5 worm cellular contexts compared by ENCODE assay signal in the genomic region with DNA sequence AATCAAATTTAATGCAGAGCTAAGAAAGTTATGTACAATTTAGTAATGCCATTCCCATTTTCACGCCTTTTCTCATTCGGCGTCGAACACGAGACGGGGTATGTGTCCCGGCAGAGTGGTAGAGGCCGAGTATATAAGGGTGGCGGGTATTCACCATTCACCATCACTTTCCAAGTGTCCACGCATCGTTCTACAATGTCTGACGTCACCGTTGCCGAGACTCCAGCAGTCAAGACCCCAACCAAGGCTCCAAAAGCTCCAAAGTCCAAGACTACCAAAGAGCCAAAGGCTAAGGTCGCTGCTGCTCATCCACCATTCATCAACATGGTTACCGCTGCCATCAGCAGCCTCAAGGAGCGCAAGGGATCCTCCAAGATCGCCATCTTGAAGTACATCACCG.
A peak's percentile ranks its signal among the peaks of the same experiment; 100 is the strongest.
TF ChIP-seq lines count a peak whose summit lies in the region.

A gene (plus strand): TSS at position 160 of the 400 bp plus-strand sequence.

TF ChIP-seq in whole organism, L1 larva, 84 proteins besides CTCF, POLR2A, EP300 and RAD21 (continues in another document):
- TF ChIP-seq ceh-88 (GFP tag; IDR thresholded peaks at IDR 0.05; lab: Robert Waterston, UW) (no peak), zag-1 (tag; optimal IDR thresholded peaks at IDR 0.05; lab: Kevin White, UChicago) (no peak), swsn-7 (tag; optimal IDR thresholded peaks at IDR 0.05; lab: Kevin White, UChicago) (peak; percentile 40), lir-3 (tag; optimal IDR thresholded peaks at IDR 0.05; lab: Kevin White, UChicago; ENCODE audit: poor library complexity) (no peak), irx-1 (tag; optimal IDR thresholded peaks at IDR 0.05; lab: Kevin White, UChicago) (no peak), efl-3 (GFP tag; optimal IDR thresholded peaks at IDR 0.05; lab: Kevin White, UChicago) (no peak), nhr-47 (tag; optimal IDR thresholded peaks at IDR 0.05; lab: Kevin White, UChicago) (peak; percentile 23), rnt-1 (tag; optimal IDR thresholded peaks at IDR 0.05; lab: Kevin White, UChicago) (no peak), lin-35 (GFP tag; optimal IDR thresholded peaks at IDR 0.05; lab: Kevin White, UChicago) (no peak), elt-2 (tag; optimal IDR thresholded peaks at IDR 0.05; lab: Kevin White, UChicago) (no peak), unc-86 (tag; optimal IDR thresholded peaks at IDR 0.05; lab: Kevin White, UChicago) (peak; percentile 23), ztf-4 (tag; optimal IDR thresholded peaks at IDR 0.05; lab: Kevin White, UChicago) (no peak), lin-13 (GFP tag; optimal IDR thresholded peaks at IDR 0.05; lab: Kevin White, UChicago) (no peak), nhr-19 (GFP tag; conservative IDR thresholded peaks at IDR 0.05; lab: Robert Waterston, UW) (no peak), aly-2 (tag; optimal IDR thresholded peaks at IDR 0.05; lab: Kevin White, UChicago) (no peak), ceh-63 (GFP tag; optimal IDR thresholded peaks at IDR 0.05; lab: Kevin White, UChicago) (no peak), fos-1 (tag; optimal IDR thresholded peaks at IDR 0.05; lab: Kevin White, UChicago) (no peak), sptf-1 (tag; optimal IDR thresholded peaks at IDR 0.05; lab: Kevin White, UChicago) (no peak)

TF ChIP-seq in whole organism, L3 larva, 47 proteins besides CTCF, POLR2A, EP300 and RAD21:
- TF ChIP-seq pha-4 (tag; optimal IDR thresholded peaks at IDR 0.05; lab: Kevin White, UChicago) (no peak), ztf-11 (tag; optimal IDR thresholded peaks at IDR 0.05; lab: Kevin White, UChicago) (no peak), zag-1 (tag; optimal IDR thresholded peaks at IDR 0.05; lab: Kevin White, UChicago) (no peak), lin-39 (tag; optimal IDR thresholded peaks at IDR 0.05; lab: Kevin White, UChicago) (peak; percentile 23)

TF ChIP-seq in whole organism, early embryonic, 17 proteins besides CTCF, POLR2A, EP300 and RAD21:
- TF ChIP-seq tbx-37 (GFP tag; conservative IDR thresholded peaks at IDR 0.05; lab: Robert Waterston, UW): no peak
- no peak for TF ChIP-seq ceh-36 (tag; optimal IDR thresholded peaks at IDR 0.05; lab: Kevin White, UChicago)
- no peak for TF ChIP-seq F13C5.2 (tag; optimal IDR thresholded peaks at IDR 0.05; lab: Kevin White, UChicago)
- TF ChIP-seq B0310.2 (tag; optimal IDR thresholded peaks at IDR 0.05; lab: Kevin White, UChicago): no peak
- peak; percentile 93 for TF ChIP-seq ama-1 (optimal IDR thresholded peaks at IDR 0.05; lab: Kevin White, UChicago)
- 0 out of 2 replicates have a peak, but pooled peaks have one; percentile 13 for TF ChIP-seq tbx-11 (GFP tag; IDR thresholded peaks at IDR 0.05; lab: Robert Waterston, UW)
- TF ChIP-seq aly-1 (tag; optimal IDR thresholded peaks at IDR 0.05; lab: Kevin White, UChicago): no peak
- TF ChIP-seq hnd-1 (tag; optimal IDR thresholded peaks at IDR 0.05; lab: Kevin White, UChicago): no peak
- no peak for TF ChIP-seq ceh-13 (GFP tag; optimal IDR thresholded peaks at IDR 0.05; lab: Kevin White, UChicago)
- TF ChIP-seq flt-1 (GFP tag; IDR thresholded peaks at IDR 0.05; lab: Robert Waterston, UW): peak; percentile 53; the same call in 1 of the 2 replicates
- TF ChIP-seq ets-7 (tag; optimal IDR thresholded peaks at IDR 0.05; lab: Kevin White, UChicago): no peak
- TF ChIP-seq sea-1 (GFP tag; conservative IDR thresholded peaks at IDR 0.05; lab: Robert Waterston, UW): 0 out of 2 replicates have a peak, but pooled peaks have one; percentile 37

TF ChIP-seq in whole organism, midembryonic, 9 proteins besides CTCF, POLR2A, EP300 and RAD21:
- no peak for TF ChIP-seq med-1 (GFP tag; optimal IDR thresholded peaks at IDR 0.05; lab: Kevin White, UChicago; ENCODE audit: insufficient read depth)
- peak; percentile 75; the same call in 1 of the 2 replicates for TF ChIP-seq flt-1 (GFP tag; IDR thresholded peaks at IDR 0.05; lab: Robert Waterston, UW)

TF ChIP-seq in whole organism, young adult, 124 proteins besides CTCF, POLR2A, EP300 and RAD21:
- TF ChIP-seq F39B2.1 (GFP tag; IDR thresholded peaks at IDR 0.05; lab: Robert Waterston, UW) (peak; percentile 97), unc-62 (GFP tag; optimal IDR thresholded peaks at IDR 0.05; lab: Kevin White, UChicago) (no peak), xnd-1 (tag; optimal IDR thresholded peaks at IDR 0.05; lab: Kevin White, UChicago) (no peak), ZK185.1 (tag; optimal IDR thresholded peaks at IDR 0.05; lab: Kevin White, UChicago; ENCODE audit: poor library complexity, severe bottlenecking) (no peak), sea-2 (GFP tag; IDR thresholded peaks at IDR 0.05; lab: Robert Waterston, UW) (no peak), pha-4 (tag; optimal IDR thresholded peaks at IDR 0.05; lab: Kevin White, UChicago) (no peak), aptf-3 (GFP tag; IDR thresholded peaks at IDR 0.05; lab: Robert Waterston, UW) (no peak), snpc-4 (GFP tag; optimal IDR thresholded peaks at IDR 0.05; lab: Kevin White, UChicago) (no peak), snpc-4 (tag; optimal IDR thresholded peaks at IDR 0.05; lab: Kevin White, UChicago) (peak in 2 of 4 experiments; percentile 59 to 60), zfh-2 (GFP tag; conservative IDR thresholded peaks at IDR 0.05; lab: Robert Waterston, UW) (no peak), aptf-2 (GFP tag; conservative IDR thresholded peaks at IDR 0.05; lab: Robert Waterston, UW) (no peak), sptf-2 (GFP tag; optimal IDR thresholded peaks at IDR 0.05; lab: Kevin White, UChicago) (no peak)
